Fruit fly (Drosophila melanogaster): ENCODE measurements around the gene CG7857.

The CG7857 gene

DNA sequence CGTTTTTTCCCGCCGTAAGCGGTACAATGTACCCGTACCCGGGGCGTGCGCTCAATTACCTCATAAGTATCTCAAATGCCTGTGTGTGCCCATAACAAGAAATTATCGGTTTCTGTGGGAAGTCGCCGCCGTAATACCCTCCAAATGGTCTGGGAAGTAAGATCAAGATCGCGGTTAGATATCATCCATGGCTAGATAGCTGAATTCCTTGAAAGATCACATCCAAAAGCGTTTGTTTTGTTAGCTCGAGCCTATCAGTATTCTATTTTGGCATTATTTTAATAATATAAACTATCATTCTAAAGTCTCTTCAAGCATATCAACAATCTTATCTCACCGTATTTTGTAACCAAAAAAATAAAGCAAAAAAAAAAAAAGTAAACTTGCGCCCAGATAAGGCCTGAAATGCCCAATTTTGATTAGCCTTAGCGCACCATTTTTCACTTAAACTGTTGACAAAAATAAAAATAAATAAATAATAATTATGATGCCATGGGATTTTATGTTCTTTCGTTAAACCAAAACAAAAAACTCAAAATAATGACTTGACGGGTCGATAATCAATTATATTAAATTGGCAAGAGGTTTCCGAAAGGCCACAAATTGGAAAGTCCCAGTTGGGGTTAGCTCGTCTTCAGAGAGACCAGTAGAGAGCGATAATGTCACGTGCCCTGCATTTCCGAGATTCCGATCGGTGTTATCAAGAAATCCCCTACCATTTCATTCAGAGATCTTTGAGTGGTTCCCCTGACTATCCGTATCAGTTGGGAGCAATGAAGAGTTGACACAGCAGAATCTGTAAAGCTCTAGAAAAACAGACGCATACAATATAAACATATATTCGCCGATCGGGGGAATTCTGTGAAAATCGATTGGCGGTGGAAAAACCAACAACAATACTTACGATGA, 34.1 kb upstream of the CG7857 start:
- TF ChIP-seq kah (GFP tag; optimal IDR thresholded peaks at IDR 0.05) (no peak), sens-2 (GFP tag; IDR thresholded peaks at IDR 0.05) (no peak), lab (GFP tag; optimal IDR thresholded peaks at IDR 0.05) (peak; percentile 2), D19A (tag; optimal IDR thresholded peaks at IDR 0.05) (peak; percentile 72), Spps (tag; optimal IDR thresholded peaks at IDR 0.05) (no peak), CG34422 (GFP tag; IDR thresholded peaks at IDR 0.05) (peak; percentile 39; the same call in 1 of the 3 replicates), Trl (optimal IDR thresholded peaks at IDR 0.05) (no peak), Trl (GFP tag; optimal IDR thresholded peaks at IDR 0.05) (no peak), stc (GFP tag; IDR thresholded peaks at IDR 0.05) (no peak), emc (GFP tag; optimal IDR thresholded peaks at IDR 0.05) (no peak), CG5953 (GFP tag; IDR thresholded peaks at IDR 0.05) (no peak), zfh2 (GFP tag; optimal IDR thresholded peaks at IDR 0.05) (no peak), gem (tag; optimal IDR thresholded peaks at IDR 0.05) (peak; percentile 22), sim (GFP tag; IDR thresholded peaks at IDR 0.05) (no peak), Med (GFP tag) (peak; percentile 21), Drgx (GFP tag; IDR thresholded peaks at IDR 0.05) (no peak), sug (tag; optimal IDR thresholded peaks at IDR 0.05) (peak; percentile 35), Vsx1 (GFP tag; optimal IDR thresholded peaks at IDR 0.05) (peak; percentile 55), Hey (tag; optimal IDR thresholded peaks at IDR 0.05) (no peak), Ets65A (GFP tag) (peak; percentile 40), HmgD (GFP tag; optimal IDR thresholded peaks at IDR 0.05) (no peak), gro (GFP tag; optimal IDR thresholded peaks at IDR 0.05) (no peak), D19B (GFP tag; optimal IDR thresholded peaks at IDR 0.05) (peak; percentile 61), zfh1 (GFP tag; IDR thresholded peaks at IDR 0.05) (no peak), run (tag; optimal IDR thresholded peaks at IDR 0.05) (no peak), HLHmδ (GFP tag; optimal IDR thresholded peaks at IDR 0.05) (no peak), Neu2 (GFP tag; optimal IDR thresholded peaks at IDR 0.05; ENCODE audit: borderline replicate concordance) (no peak), CG3838 (GFP tag; optimal IDR thresholded peaks at IDR 0.05) (no peak), Sox102F (GFP tag; optimal IDR thresholded peaks at IDR 0.05) (peak; percentile 35), zen (tag; optimal IDR thresholded peaks at IDR 0.05) (no peak), sqz (GFP tag; optimal IDR thresholded peaks at IDR 0.05) (peak; percentile 77), shn (GFP tag; optimal IDR thresholded peaks at IDR 0.05) (no peak), CG15479 (GFP tag; optimal IDR thresholded peaks at IDR 0.05) (no peak), CG10209 (GFP tag; optimal IDR thresholded peaks at IDR 0.05) (no peak), CG2712 (tag; optimal IDR thresholded peaks at IDR 0.05) (peak; percentile 6), Ets97D (GFP tag; optimal IDR thresholded peaks at IDR 0.05) (no peak), Six4 (GFP tag; optimal IDR thresholded peaks at IDR 0.05) (no peak), NC2α (GFP tag; optimal IDR thresholded peaks at IDR 0.05) (no peak), bsh (GFP tag; optimal IDR thresholded peaks at IDR 0.05) (no peak), dmrt99B (tag; optimal IDR thresholded peaks at IDR 0.05) (peak; percentile 1), ind (GFP tag; optimal IDR thresholded peaks at IDR 0.05) (no peak), CG11085 (GFP tag; IDR thresholded peaks at IDR 0.05) (no peak), B-H1 (GFP tag; IDR thresholded peaks at IDR 0.05) (no peak), mirr (GFP tag; optimal IDR thresholded peaks at IDR 0.05) (peak; percentile 41), trh (GFP tag; optimal IDR thresholded peaks at IDR 0.05) (no peak), br (optimal IDR thresholded peaks at IDR 0.05) (no peak), Ravus (GFP tag; IDR thresholded peaks at IDR 0.05) (no peak), CG14441 (GFP tag; IDR thresholded peaks at IDR 0.05) (0 out of 2 replicates have a peak, but pooled peaks have one; percentile 38), CG6813 (GFP tag; optimal IDR thresholded peaks at IDR 0.05) (no peak), grn (GFP tag; optimal IDR thresholded peaks at IDR 0.05) (peak; percentile 86)
